Worm (Caenorhabditis elegans): ENCODE data around the gene D1005.6.

The D1005.6 gene

DNA sequence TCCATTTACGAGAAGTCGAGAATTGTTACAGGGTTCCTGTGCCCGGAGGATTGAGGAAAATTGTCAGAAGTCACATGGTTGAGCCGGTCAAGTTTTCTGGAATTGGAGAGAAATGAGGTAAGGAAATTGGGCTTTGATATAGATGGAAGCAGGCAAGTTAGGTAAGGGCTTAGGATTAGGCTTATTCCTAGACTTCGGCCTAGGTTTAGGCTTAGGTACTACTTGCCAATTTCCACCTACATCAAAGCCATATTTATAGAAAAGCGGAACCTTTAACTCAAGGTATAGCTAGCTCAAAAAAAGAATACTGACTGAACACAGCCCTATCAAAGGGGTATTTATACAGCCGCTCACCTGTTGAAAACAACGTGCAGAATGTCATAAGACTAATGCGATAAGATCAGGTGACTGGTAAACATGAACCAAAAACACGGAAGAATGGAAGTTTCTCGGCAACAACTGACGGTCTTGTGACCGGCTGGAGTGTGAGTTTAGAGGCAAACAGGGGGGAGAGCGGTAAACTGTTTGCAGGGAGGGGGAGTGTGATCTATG, 40.0 kb upstream of the D1005.6 start (continued):
- TF ChIP-seq pbrm-1 (GFP tag; IDR thresholded peaks at IDR 0.05): 0 out of 2 replicates have a peak, but pooled peaks have one; percentile 18
- TF ChIP-seq lsl-1 (GFP tag; optimal IDR thresholded peaks at IDR 0.05): no peak
- no peak for TF ChIP-seq xnd-1 (tag; optimal IDR thresholded peaks at IDR 0.05)
- no peak for TF ChIP-seq Y95B8A.8 (GFP tag; IDR thresholded peaks at IDR 0.05)
- TF ChIP-seq Y56A3A.18 (GFP tag; IDR thresholded peaks at IDR 0.05): no peak
- 0 out of 2 replicates have a peak, but pooled peaks have one; percentile 16 for TF ChIP-seq zfh-2 (GFP tag; conservative IDR thresholded peaks at IDR 0.05)
- TF ChIP-seq atf-7 (tag; optimal IDR thresholded peaks at IDR 0.05): peak; percentile 58
- no peak; the same call in 1 of the 2 replicates for TF ChIP-seq attf-3 (GFP tag; conservative IDR thresholded peaks at IDR 0.05)
- no peak for TF ChIP-seq sea-2 (GFP tag; IDR thresholded peaks at IDR 0.05)
- no peak for TF ChIP-seq zim-3 (tag; optimal IDR thresholded peaks at IDR 0.05)
- TF ChIP-seq dpl-1 (GFP tag; optimal IDR thresholded peaks at IDR 0.05): no peak
- no peak for TF ChIP-seq ztf-28 (GFP tag; IDR thresholded peaks at IDR 0.05)
- TF ChIP-seq nhr-179 (tag; optimal IDR thresholded peaks at IDR 0.05): no peak
- peak; percentile 50 for TF ChIP-seq lin-54 (GFP tag; optimal IDR thresholded peaks at IDR 0.05)
- TF ChIP-seq sdz-38 (tag; optimal IDR thresholded peaks at IDR 0.05): no peak
- TF ChIP-seq snpc-3.4 (tag; optimal IDR thresholded peaks at IDR 0.05): no peak
- no peak for TF ChIP-seq hlh-12 (tag; optimal IDR thresholded peaks at IDR 0.05)
- no peak for TF ChIP-seq madf-6 (GFP tag; IDR thresholded peaks at IDR 0.05)
- no peak for TF ChIP-seq mes-4 (tag; optimal IDR thresholded peaks at IDR 0.05)
- no peak for TF ChIP-seq snpc-4 (GFP tag; optimal IDR thresholded peaks at IDR 0.05)
- peak in 1 of 4 experiments; percentile 16 for TF ChIP-seq snpc-4 (tag; optimal IDR thresholded peaks at IDR 0.05)
- peak; percentile 56 for TF ChIP-seq F23B12.7 (tag; optimal IDR thresholded peaks at IDR 0.05; ENCODE audit: insufficient read depth)
- TF ChIP-seq nhr-90 (tag; optimal IDR thresholded peaks at IDR 0.05): peak; percentile 34
- TF ChIP-seq tbx-9 (tag; optimal IDR thresholded peaks at IDR 0.05; ENCODE audit: borderline replicate concordance): no peak
- peak; percentile 55 for TF ChIP-seq ztf-26 (tag; optimal IDR thresholded peaks at IDR 0.05)
- no peak for TF ChIP-seq C17E4.6 (GFP tag; IDR thresholded peaks at IDR 0.05)
- no peak for TF ChIP-seq K12H6.12 (tag; optimal IDR thresholded peaks at IDR 0.05)
- TF ChIP-seq hmg-20 (GFP tag; IDR thresholded peaks at IDR 0.05): no peak
- TF ChIP-seq egl-44 (GFP tag; IDR thresholded peaks at IDR 0.05): peak; percentile 62; the same call in 1 of the 2 replicates
- peak; percentile 99 for TF ChIP-seq ama-1 (optimal IDR thresholded peaks at IDR 0.05)
- TF ChIP-seq ama-1 (GFP tag; optimal IDR thresholded peaks at IDR 0.05): no peak
- TF ChIP-seq aptf-2 (GFP tag; conservative IDR thresholded peaks at IDR 0.05): no peak
- TF ChIP-seq cebp-2 (GFP tag; IDR thresholded peaks at IDR 0.05): no peak
- no peak for TF ChIP-seq F37B4.10 (GFP tag; IDR thresholded peaks at IDR 0.05)
- no peak for TF ChIP-seq B0035.1 (tag; optimal IDR thresholded peaks at IDR 0.05)
- peak; percentile 80 for TF ChIP-seq gei-17 (GFP tag; optimal IDR thresholded peaks at IDR 0.05)
- no peak for TF ChIP-seq ZK185.1 (tag; optimal IDR thresholded peaks at IDR 0.05; ENCODE audit: poor library complexity, severe bottlenecking)
- TF ChIP-seq nfya-1 (tag; optimal IDR thresholded peaks at IDR 0.05; ENCODE audit: borderline replicate concordance, insufficient read depth): no peak
- peak; percentile 81 for TF ChIP-seq unc-62 (GFP tag; optimal IDR thresholded peaks at IDR 0.05)
- TF ChIP-seq ets-4 (GFP tag; optimal IDR thresholded peaks at IDR 0.05): no peak
- no peak for TF ChIP-seq mel-28 (tag; optimal IDR thresholded peaks at IDR 0.05; ENCODE audit: borderline replicate concordance)
- TF ChIP-seq ztf-22 (GFP tag; optimal IDR thresholded peaks at IDR 0.05): peak; percentile 54
- TF ChIP-seq dpff-1 (tag; optimal IDR thresholded peaks at IDR 0.05): no peak
- peak; percentile 74 for TF ChIP-seq tlf-1 (GFP tag; optimal IDR thresholded peaks at IDR 0.05)
- no peak for TF ChIP-seq ceh-100 (GFP tag; IDR thresholded peaks at IDR 0.05)
- TF ChIP-seq athp-1 (tag; optimal IDR thresholded peaks at IDR 0.05): no peak
- no peak for TF ChIP-seq ztf-6 (GFP tag; IDR thresholded peaks at IDR 0.05)
- peak; percentile 93 for TF ChIP-seq hsf-1 (GFP tag; IDR thresholded peaks at IDR 0.05)
- TF ChIP-seq ceh-27 (GFP tag; optimal IDR thresholded peaks at IDR 0.05): peak; percentile 10
